Worm (Caenorhabditis elegans) whole organism, late embryonic: ENCODE results near the gene sri-57.

Source experiments
- T23F11.4 ChIP-seq: fragments of 200-800 bp; sonication (Bioruptor generic); optimal IDR thresholded peaks from 2 replicates; lab custom pipeline; 2018; ENCODE audit warnings: mild to moderate bottlenecking, missing genetic modification characterization, missing compliant biosample characterization
- Y22D7AL.16 ChIP-seq: sonication (generic microtip); optimal IDR thresholded peaks from 2 replicates; lab custom pipeline; 2016; ENCODE audit warnings: missing genetic modification characterization, missing compliant biosample characterization
- ceh-19 ChIP-seq: fragments of 200-800 bp; sonication (Bioruptor generic); optimal IDR thresholded peaks from 2 replicates; lab custom pipeline; 2018; ENCODE audit warnings: mild to moderate bottlenecking, missing genetic modification characterization, missing compliant biosample characterization
- ceh-6 ChIP-seq: fragments of 200-800 bp; sonication (Bioruptor generic); optimal IDR thresholded peaks from 2 replicates; lab custom pipeline; 2018; ENCODE audit warnings: mild to moderate bottlenecking, missing genetic modification characterization, missing compliant biosample characterization
- hlh-30 ChIP-seq: sonication (generic microtip); optimal IDR thresholded peaks from 2 replicates; lab custom pipeline; 2017; ENCODE audit warnings: antibody characterized with exemption, missing genetic modification characterization, missing compliant biosample characterization; ENCODE audit not compliant: insufficient read depth
- nhr-11 ChIP-seq: fragments of 150-350 bp; optimal IDR thresholded peaks from 2 replicates; lab custom pipeline; 2014; ENCODE audit warnings: missing biosample characterization, missing genetic modification characterization
- tbx-7 ChIP-seq: sonication (generic microtip); optimal IDR thresholded peaks from 2 replicates; lab custom pipeline; 2016; ENCODE audit warnings: missing genotype, missing genetic modification characterization, missing compliant biosample characterization

DNA sequence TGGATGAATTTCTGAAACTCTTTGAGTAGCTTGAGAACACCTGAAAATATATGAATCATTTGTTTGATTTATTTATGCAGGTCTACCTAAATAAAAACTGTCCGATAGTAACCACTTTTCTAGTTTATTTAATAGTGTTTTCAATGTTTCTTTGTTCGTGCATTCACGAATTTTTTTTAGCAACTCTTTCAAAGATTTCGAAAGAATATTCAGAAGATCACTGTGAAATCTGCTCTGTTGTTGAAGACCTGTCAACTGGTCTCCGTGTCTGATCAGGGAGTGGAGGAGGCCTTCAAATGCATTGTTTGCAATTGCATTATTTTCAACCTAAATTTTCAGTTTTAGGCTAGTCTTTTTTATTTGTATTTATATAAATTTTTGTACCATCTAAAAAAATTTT, 37.7 kb upstream of the sri-57 start, which contains the start of gene T05A8.1:
- TF ChIP-seq nhr-11 (tag; lab: Kevin White, UChicago), result no peak
- TF ChIP-seq ceh-6 (GFP tag; lab: Kevin White, UChicago), result no peak
- TF ChIP-seq tbx-7, result no peak
- TF ChIP-seq T23F11.4 (GFP tag; lab: Kevin White, UChicago), result no peak
- TF ChIP-seq ceh-19 (GFP tag; lab: Kevin White, UChicago), result no peak
- no peak for TF ChIP-seq Y22D7AL.16
- no peak for TF ChIP-seq hlh-30 (tag; lab: Kevin White, UChicago)
